Fruit fly (Drosophila melanogaster) whole organism, embryonic: ENCODE measurements around the gene GABPI.

ENCODE experiments used
- Atf-2 ChIP-seq: fragments of 200-800 bp; sonication (Bioruptor generic); optimal IDR thresholded peaks from 2 replicates; lab custom pipeline; 2016; ENCODE audit warnings: missing biosample characterization, missing genetic modification characterization
- B-H2 ChIP-seq: fragments of 200-800 bp; sonication (Bioruptor generic); optimal IDR thresholded peaks from 2 replicates; lab custom pipeline; 2018; ENCODE audit warnings: missing biosample characterization, mild to moderate bottlenecking, missing genetic modification characterization
- CG10209 ChIP-seq: fragments of 200-800 bp; sonication (Bioruptor generic); optimal IDR thresholded peaks from 3 replicates; lab custom pipeline; 2017; ENCODE audit warnings: missing biosample characterization, mild to moderate bottlenecking, missing genetic modification characterization, missing genetic modification reagents
- CG14441 ChIP-seq: fragments of 200-800 bp; sonication (Bioruptor generic); IDR thresholded peaks from 2 replicates; pipeline ENCODE4 v1.3.6; 2022; ENCODE audit warnings: missing biosample characterization, missing genetic modification characterization
- CG16863 ChIP-seq: fragments of 200-800 bp; sonication (Bioruptor generic); optimal IDR thresholded peaks from 3 replicates; lab custom pipeline; 2016; ENCODE audit warnings: missing biosample characterization, missing genetic modification characterization
- CG17328 ChIP-seq: fragments of 200-800 bp; sonication (Bioruptor generic); IDR thresholded peaks from 2 replicates; pipeline ENCODE4 v1.3.6; 2022; ENCODE audit warnings: missing biosample characterization, missing genetic modification characterization
- CG32532 ChIP-seq: fragments of 200-800 bp; sonication (Bioruptor generic); IDR thresholded peaks from 2 replicates; pipeline ENCODE4 v1.3.6; 2022; ENCODE audit warnings: missing biosample characterization, missing genetic modification characterization
- CG4617 ChIP-seq: fragments of 200-800 bp; sonication (Bioruptor generic); optimal IDR thresholded peaks from 3 replicates; lab custom pipeline; 2016; ENCODE audit warnings: missing biosample characterization, missing genetic modification characterization, borderline replicate concordance
- CG5180 ChIP-seq: fragments of 200-800 bp; sonication (Bioruptor generic); optimal IDR thresholded peaks from 3 replicates; lab custom pipeline; 2017; ENCODE audit warnings: missing biosample characterization, missing genetic modification characterization, mild to moderate bottlenecking, moderate library complexity, missing genetic modification reagents
- CG5245 ChIP-seq: fragments of 200-800 bp; sonication (Bioruptor generic); optimal IDR thresholded peaks from 3 replicates; lab custom pipeline; 2016; ENCODE audit warnings: missing biosample characterization, missing genetic modification characterization
- CG5953 ChIP-seq: fragments of 200-800 bp; sonication (Bioruptor generic); IDR thresholded peaks from 2 replicates; pipeline ENCODE4 v1.3.6; 2022; ENCODE audit warnings: missing biosample characterization, missing genetic modification characterization
- CG6689 ChIP-seq: fragments of 200-800 bp; sonication (Bioruptor generic); IDR thresholded peaks from 2 replicates; pipeline ENCODE4 v1.3.6; 2022; ENCODE audit warnings: missing biosample characterization, missing genetic modification characterization
- CG7987 ChIP-seq: fragments of 200-800 bp; sonication (Bioruptor generic); optimal IDR thresholded peaks from 2 replicates; lab custom pipeline; 2018; ENCODE audit warnings: missing biosample characterization, mild to moderate bottlenecking, missing genetic modification characterization, moderate library complexity
- CG8281 ChIP-seq: fragments of 200-800 bp; sonication (Bioruptor generic); optimal IDR thresholded peaks from 2 replicates; lab custom pipeline; 2018; ENCODE audit warnings: missing biosample characterization, mild to moderate bottlenecking, missing genetic modification characterization, moderate library complexity
- CTCF ChIP-seq: fragments of 200-800 bp; sonication (Bioruptor generic); optimal IDR thresholded peaks from 2 replicates; lab custom pipeline; 2017; ENCODE audit warnings: missing biosample characterization, mild to moderate bottlenecking, missing genetic modification characterization, moderate library complexity
- Deaf1 ChIP-seq: fragments of 200-800 bp; optimal IDR thresholded peaks from 3 replicates; lab custom pipeline; 2019; ENCODE audit warnings: missing biosample characterization, mild to moderate bottlenecking, missing genetic modification characterization, moderate library complexity
- Dip3 ChIP-seq: fragments of 200-800 bp; sonication (Bioruptor generic); optimal IDR thresholded peaks from 3 replicates; lab custom pipeline; 2016; ENCODE audit warnings: missing biosample characterization, missing genetic modification characterization
- Gsc ChIP-seq: fragments of 200-800 bp; sonication (Bioruptor generic); IDR thresholded peaks from 2 replicates; pipeline ENCODE4 v1.3.6; 2022; ENCODE audit warnings: missing biosample characterization, missing genetic modification characterization
- Gug ChIP-seq: fragments of 200-800 bp; sonication (Bioruptor generic); IDR thresholded peaks from 4 replicates; pipeline ENCODE4 v1.3.6; 2022; ENCODE audit warnings: missing biosample characterization, missing genetic modification characterization
- HmgD ChIP-seq: fragments of 200-800 bp; sonication (Bioruptor generic); optimal IDR thresholded peaks from 3 replicates; lab custom pipeline; 2016; ENCODE audit warnings: missing biosample characterization, missing genetic modification characterization
- Med ChIP-seq: fragments of 200-800 bp; sonication (Bioruptor generic); peaks from one replicate; lab custom pipeline; 2016; ENCODE audit warnings: missing biosample characterization, missing genetic modification characterization, mild to moderate bottlenecking, inconsistent platforms, moderate library complexity
- Mes4 ChIP-seq: fragments of 200-800 bp; sonication (Bioruptor generic); optimal IDR thresholded peaks from 2 replicates; lab custom pipeline; 2016; ENCODE audit warnings: missing biosample characterization, missing genetic modification characterization
- NC2α ChIP-seq: fragments of 200-800 bp; sonication (Bioruptor generic); optimal IDR thresholded peaks from 2 replicates; lab custom pipeline; 2016; ENCODE audit warnings: missing biosample characterization, missing genetic modification characterization
- Nf-YC ChIP-seq: fragments of 200-800 bp; optimal IDR thresholded peaks from 3 replicates; lab custom pipeline; 2019; ENCODE audit warnings: missing biosample characterization, mild to moderate bottlenecking, missing genetic modification characterization, moderate library complexity
- Opbp ChIP-seq: fragments of 200-800 bp; sonication (Bioruptor generic); IDR thresholded peaks from 3 replicates; pipeline ENCODE4 v1.3.6; 2022; ENCODE audit warnings: missing biosample characterization, missing genetic modification characterization; ENCODE audit not compliant: partially characterized antibody
- Rx ChIP-seq: fragments of 200-800 bp; sonication (Bioruptor generic); IDR thresholded peaks from 2 replicates; pipeline ENCODE4 v1.3.6; 2022; ENCODE audit warnings: missing biosample characterization, missing genetic modification characterization
- Sin3A ChIP-seq: fragments of >200 bp; optimal IDR thresholded peaks from 2 replicates; lab custom pipeline; 2018
- abd-A ChIP-seq: fragments of 200-800 bp; sonication (Bioruptor generic); optimal IDR thresholded peaks from 3 replicates; lab custom pipeline; 2019; ENCODE audit warnings: missing biosample characterization, mild to moderate bottlenecking, missing genetic modification characterization, moderate library complexity
- ac ChIP-seq: fragments of 200-800 bp; sonication (Bioruptor generic); optimal IDR thresholded peaks from 3 replicates; lab custom pipeline; 2017; ENCODE audit warnings: missing biosample characterization, mild to moderate bottlenecking, missing genetic modification characterization
- btn ChIP-seq: fragments of 200-800 bp; sonication (Bioruptor generic); optimal IDR thresholded peaks from 2 replicates; lab custom pipeline; 2016; ENCODE audit warnings: missing biosample characterization, missing genetic modification characterization
- da ChIP-seq: fragments of 200-800 bp; sonication (Bioruptor generic); optimal IDR thresholded peaks from 2 replicates; lab custom pipeline; 2016; ENCODE audit warnings: missing biosample characterization, missing genetic modification characterization
- fd3F ChIP-seq: fragments of 200-800 bp; sonication (Bioruptor generic); optimal IDR thresholded peaks from 2 replicates; lab custom pipeline; 2018; ENCODE audit warnings: missing biosample characterization, mild to moderate bottlenecking, missing genetic modification characterization, moderate library complexity
- inv ChIP-seq: fragments of 200-800 bp; sonication (Bioruptor generic); IDR thresholded peaks from 2 replicates; pipeline ENCODE4 v1.3.6; 2022; ENCODE audit warnings: missing biosample characterization, missing genetic modification characterization; ENCODE audit not compliant: partially characterized antibody
- kah ChIP-seq: fragments of 200-800 bp; sonication (Bioruptor generic); optimal IDR thresholded peaks from 2 replicates; lab custom pipeline; 2018; ENCODE audit warnings: missing biosample characterization, mild to moderate bottlenecking, missing genetic modification characterization
- knrl ChIP-seq: fragments of 200-800 bp; sonication (Bioruptor generic); IDR thresholded peaks from 3 replicates; pipeline ENCODE4 v1.3.6; 2022; ENCODE audit warnings: missing biosample characterization, missing genetic modification characterization; ENCODE audit not compliant: partially characterized antibody
- lmd ChIP-seq: fragments of 200-800 bp; sonication (Bioruptor generic); IDR thresholded peaks from 2 replicates; pipeline ENCODE4 v1.3.6; 2022; ENCODE audit warnings: missing biosample characterization, missing genetic modification characterization
- maf-S ChIP-seq: fragments of 200-800 bp; sonication (Bioruptor generic); optimal IDR thresholded peaks from 2 replicates; lab custom pipeline; 2016; ENCODE audit warnings: missing biosample characterization, missing genetic modification characterization
- nmo ChIP-seq: fragments of 200-800 bp; sonication (Bioruptor generic); optimal IDR thresholded peaks from 2 replicates; lab custom pipeline; 2018; ENCODE audit warnings: missing biosample characterization, mild to moderate bottlenecking, missing genetic modification characterization, moderate library complexity
- nom ChIP-seq: fragments of 200-800 bp; sonication (Bioruptor generic); optimal IDR thresholded peaks from 2 replicates; lab custom pipeline; 2017; ENCODE audit warnings: missing biosample characterization, missing genetic modification characterization, mild to moderate bottlenecking, moderate library complexity, missing genetic modification reagents
- oc ChIP-seq: fragments of 200-800 bp; sonication (Bioruptor generic); optimal IDR thresholded peaks from 2 replicates; lab custom pipeline; 2018; ENCODE audit warnings: missing biosample characterization, mild to moderate bottlenecking, missing genetic modification characterization, moderate library complexity
- p53 ChIP-seq: fragments of 200-800 bp; sonication (Bioruptor generic); optimal IDR thresholded peaks from 2 replicates; lab custom pipeline; 2016; ENCODE audit warnings: missing biosample characterization, missing genetic modification characterization
- pnt ChIP-seq: fragments of 200-800 bp; sonication (Bioruptor generic); optimal IDR thresholded peaks from 3 replicates; lab custom pipeline; 2016; ENCODE audit warnings: missing biosample characterization, missing genetic modification characterization
- sisA ChIP-seq: fragments of 200-800 bp; sonication (Bioruptor generic); IDR thresholded peaks from 2 replicates; pipeline ENCODE4 v1.3.6; 2022; ENCODE audit warnings: missing biosample characterization, missing genetic modification characterization
- slou ChIP-seq: fragments of 200-800 bp; sonication (Bioruptor generic); optimal IDR thresholded peaks from 3 replicates; lab custom pipeline; 2016; ENCODE audit warnings: missing biosample characterization, missing genetic modification characterization
- slp2 ChIP-seq: fragments of 200-800 bp; sonication (Bioruptor generic); optimal IDR thresholded peaks from 2 replicates; lab custom pipeline; 2016; ENCODE audit warnings: missing biosample characterization, missing genetic modification characterization
- stc ChIP-seq: fragments of 200-800 bp; sonication (Bioruptor generic); IDR thresholded peaks from 2 replicates; pipeline ENCODE4 v1.3.6; 2022; ENCODE audit warnings: missing biosample characterization, missing genetic modification characterization
- sug ChIP-seq: fragments of 200-800 bp; optimal IDR thresholded peaks from 2 replicates; lab custom pipeline; 2019; ENCODE audit warnings: missing biosample characterization, mild to moderate bottlenecking, missing genetic modification characterization, moderate library complexity
- tna ChIP-seq: fragments of 200-800 bp; sonication (Bioruptor generic); IDR thresholded peaks from 2 replicates; pipeline ENCODE4 v1.3.6; 2022; ENCODE audit warnings: missing biosample characterization, missing genetic modification characterization; ENCODE audit not compliant: partially characterized antibody
- trem ChIP-seq: fragments of 200-800 bp; optimal IDR thresholded peaks from 3 replicates; lab custom pipeline; 2019; ENCODE audit warnings: missing biosample characterization, mild to moderate bottlenecking, missing genetic modification characterization, moderate library complexity
- tx ChIP-seq: fragments of 200-800 bp; sonication (Bioruptor generic); optimal IDR thresholded peaks from 2 replicates; lab custom pipeline; 2016; ENCODE audit warnings: missing biosample characterization, missing genetic modification characterization
- unpg ChIP-seq: fragments of 200-800 bp; sonication (Bioruptor generic); optimal IDR thresholded peaks from 3 replicates; lab custom pipeline; 2018; ENCODE audit warnings: missing biosample characterization, mild to moderate bottlenecking, missing genetic modification characterization, moderate library complexity
- wek ChIP-seq: fragments of 200-800 bp; sonication (Bioruptor generic); optimal IDR thresholded peaks from 3 replicates; lab custom pipeline; 2018; ENCODE audit warnings: missing biosample characterization, mild to moderate bottlenecking, missing genetic modification characterization, moderate library complexity
- zen ChIP-seq: fragments of 200-800 bp; sonication (Bioruptor generic); optimal IDR thresholded peaks from 3 replicates; lab custom pipeline; 2018; ENCODE audit warnings: missing biosample characterization, mild to moderate bottlenecking, missing genetic modification characterization, moderate library complexity

GABPI gene

dm6 chr2L:3029012-3029411 is 1.3 kb upstream of the GABPI start, which contains the start of the genes Sf3b2 and CG17219 (continued):
- TF ChIP-seq Gug (no peak), nmo (GFP tag; lab: Kevin White, UChicago) (peak; percentile 40), zen (no peak), Atf-2 (GFP tag; lab: Kevin White, UChicago) (no peak), CG5953 (GFP tag; lab: Robert Waterston, UW) (no peak), Dip3 (no peak), slp2 (GFP tag; lab: Kevin White, UChicago) (no peak), lmd (GFP tag; lab: Robert Waterston, UW) (no peak), CG5180 (GFP tag; lab: Kevin White, UChicago) (no peak), slou (GFP tag; lab: Kevin White, UChicago) (no peak), btn (GFP tag; lab: Kevin White, UChicago) (no peak), tx (GFP tag; lab: Kevin White, UChicago) (no peak), wek (GFP tag; lab: Kevin White, UChicago) (no peak), CG17328 (GFP tag; lab: Robert Waterston, UW) (no peak), fd3F (GFP tag; lab: Kevin White, UChicago) (no peak), nom (no peak), NC2α (GFP tag; lab: Kevin White, UChicago) (no peak), Med (peak; percentile 90), abd-A (tag; lab: Kevin White, UChicago) (no peak), unpg (GFP tag; lab: Kevin White, UChicago) (no peak), Gsc (GFP tag; lab: Robert Waterston, UW) (no peak), sisA (GFP tag; lab: Robert Waterston, UW) (no peak), p53 (GFP tag; lab: Kevin White, UChicago) (no peak), sug (tag; lab: Kevin White, UChicago) (no peak), inv (peak; percentile 50; the same call in 1 of the 2 replicates), Nf-YC (no peak), stc (GFP tag; lab: Robert Waterston, UW) (no peak), CG7987 (GFP tag; lab: Kevin White, UChicago) (no peak), CTCF (GFP tag; lab: Kevin White, UChicago) (no peak), B-H2 (GFP tag; lab: Kevin White, UChicago) (no peak), Opbp (GFP tag; lab: Robert Waterston, UW) (peak; percentile 77), da (GFP tag; lab: Kevin White, UChicago) (no peak), CG16863 (no peak), ac (GFP tag; lab: Kevin White, UChicago) (no peak), HmgD (no peak), Rx (no peak), pnt (GFP tag; lab: Kevin White, UChicago) (no peak), tna (GFP tag; lab: Robert Waterston, UW) (peak; percentile 61), maf-S (GFP tag; lab: Kevin White, UChicago) (no peak), oc (tag; lab: Kevin White, UChicago) (no peak), Deaf1 (tag; lab: Kevin White, UChicago) (no peak), knrl (GFP tag; lab: Robert Waterston, UW) (peak; percentile 70), CG8281 (tag; lab: Kevin White, UChicago) (no peak), CG6689 (GFP tag; lab: Robert Waterston, UW) (no peak), Sin3A (lab: Kevin White, UChicago) (peak; percentile 11), Mes4 (GFP tag; lab: Kevin White, UChicago) (no peak), CG14441 (GFP tag; lab: Robert Waterston, UW) (no peak), trem (tag; lab: Kevin White, UChicago) (peak; percentile 96), CG32532 (GFP tag; lab: Robert Waterston, UW) (peak; percentile 25; the same call in 1 of the 2 replicates), CG5245 (no peak), CG4617 (GFP tag; lab: Kevin White, UChicago) (peak; percentile 87), CG10209 (GFP tag; lab: Kevin White, UChicago) (no peak), kah (GFP tag; lab: Kevin White, UChicago) (no peak)
